Fruit fly (Drosophila melanogaster): ENCODE results near the gene JIL-1.

The JIL-1 gene

dm6 chr3L:11097982-11098663, 5.1 kb upstream of the JIL-1 start, which contains the start of the genes Irbp18 and APP-BP1 (continued):
- TF ChIP-seq br (GFP tag; optimal IDR thresholded peaks at IDR 0.05) (peak; percentile 95), Sp1 (GFP tag; optimal IDR thresholded peaks at IDR 0.05) (peak; percentile 93), woc (GFP tag; optimal IDR thresholded peaks at IDR 0.05) (peak; percentile 89), rgr (GFP tag; optimal IDR thresholded peaks at IDR 0.05) (peak; percentile 95), Hnf4 (GFP tag; optimal IDR thresholded peaks at IDR 0.05) (peak; percentile 92), Jra (GFP tag; optimal IDR thresholded peaks at IDR 0.05) (peak; percentile 93), CG9705 (GFP tag; optimal IDR thresholded peaks at IDR 0.05) (peak; percentile 85), CG32264 (GFP tag; optimal IDR thresholded peaks at IDR 0.05) (peak; percentile 88)

dm6 chr3L:11096195-11096908, 3.4 kb upstream of the JIL-1 start, which contains the start of the genes CG46439, Iyd and CG33947:
Gene CG46439, minus strand, starts transcription at chr3L:11096245.
Gene Iyd, minus strand, starts transcription at chr3L:11096245.
Gene CG33947, plus strand, starts transcription at chr3L:11096496.
- TF ChIP-seq pan (optimal IDR thresholded peaks at IDR 0.05) (no peak), Mio (GFP tag; optimal IDR thresholded peaks at IDR 0.05) (no peak), CG32264 (GFP tag; optimal IDR thresholded peaks at IDR 0.05) (peak; percentile 67), Abd-B (GFP tag; optimal IDR thresholded peaks at IDR 0.05) (no peak), Vsx2 (GFP tag; optimal IDR thresholded peaks at IDR 0.05; ENCODE audit: partially characterized antibody) (peak; percentile 75), sage (GFP tag; optimal IDR thresholded peaks at IDR 0.05) (peak; percentile 80), Dif (GFP tag; optimal IDR thresholded peaks at IDR 0.05; ENCODE audit: partially characterized antibody) (peak; percentile 40), Hr78 (GFP tag; optimal IDR thresholded peaks at IDR 0.05) (no peak), Sp1 (GFP tag; optimal IDR thresholded peaks at IDR 0.05) (peak; percentile 53), dl (GFP tag; optimal IDR thresholded peaks at IDR 0.05; ENCODE audit: insufficient read depth in 1 of 2, partially characterized antibody in 2 of 2) (no peak), foxo (GFP tag; optimal IDR thresholded peaks at IDR 0.05) (peak; percentile 21 to 41), dsf (GFP tag; optimal IDR thresholded peaks at IDR 0.05; ENCODE audit: borderline replicate concordance) (no peak), jim (GFP tag; optimal IDR thresholded peaks at IDR 0.05) (no peak), Dfd (GFP tag; optimal IDR thresholded peaks at IDR 0.05) (no peak), Jra (GFP tag; optimal IDR thresholded peaks at IDR 0.05) (peak; percentile 34), brk (GFP tag; optimal IDR thresholded peaks at IDR 0.05) (peak; percentile 78), dmrt93B (GFP tag; optimal IDR thresholded peaks at IDR 0.05) (no peak), psq (GFP tag; optimal IDR thresholded peaks at IDR 0.05) (peak; percentile 54), GATAd (GFP tag; optimal IDR thresholded peaks at IDR 0.05) (no peak), sv (GFP tag; optimal IDR thresholded peaks at IDR 0.05) (no peak), woc (GFP tag; optimal IDR thresholded peaks at IDR 0.05) (peak; percentile 16), rgr (GFP tag; optimal IDR thresholded peaks at IDR 0.05) (peak; percentile 16), Hnf4 (GFP tag; optimal IDR thresholded peaks at IDR 0.05) (peak; percentile 49), lola (GFP tag; optimal IDR thresholded peaks at IDR 0.05) (no peak), tai (GFP tag; optimal IDR thresholded peaks at IDR 0.05) (no peak), usp (GFP tag; optimal IDR thresholded peaks at IDR 0.05) (no peak), ey (GFP tag; optimal IDR thresholded peaks at IDR 0.05) (no peak), N (GFP tag; optimal IDR thresholded peaks at IDR 0.05) (no peak), Myc (optimal IDR thresholded peaks at IDR 0.05) (peak; percentile 7), OdsH (GFP tag; optimal IDR thresholded peaks at IDR 0.05) (no peak), br (GFP tag; optimal IDR thresholded peaks at IDR 0.05) (peak; percentile 43), h (GFP tag; optimal IDR thresholded peaks at IDR 0.05) (peak; percentile 43), HLH106 (tag; optimal IDR thresholded peaks at IDR 0.05) (peak; percentile 23), fru (GFP tag; optimal IDR thresholded peaks at IDR 0.05) (peak; percentile 50), CG9705 (GFP tag; optimal IDR thresholded peaks at IDR 0.05) (no peak), Hr83 (GFP tag; optimal IDR thresholded peaks at IDR 0.05; ENCODE audit: poor library complexity, severe bottlenecking) (no peak), CrebA (GFP tag; optimal IDR thresholded peaks at IDR 0.05; ENCODE audit: borderline replicate concordance) (no peak), Rel (GFP tag; optimal IDR thresholded peaks at IDR 0.05) (no peak), Rel (tag; optimal IDR thresholded peaks at IDR 0.05) (peak; percentile 90)
